Worm (Caenorhabditis elegans) whole organism, L3 larva: ENCODE results near the gene kin-34.

Experiments used
- aly-2 ChIP-seq: fragments of 150-350 bp; optimal IDR thresholded peaks from 2 replicates; lab custom pipeline; 2014; ENCODE audit warnings: missing biosample characterization, missing genetic modification characterization
- ceh-16 ChIP-seq: sonication (generic microtip); optimal IDR thresholded peaks from 2 replicates; lab custom pipeline; 2017; ENCODE audit warnings: missing biosample characterization, missing genetic modification characterization
- elt-1 ChIP-seq: fragments of 150-350 bp; optimal IDR thresholded peaks from 2 replicates; lab custom pipeline; 2014; ENCODE audit warnings: missing biosample characterization, missing genetic modification characterization
- fkh-2 ChIP-seq: fragments of 150-350 bp; optimal IDR thresholded peaks from 2 replicates; lab custom pipeline; 2014; ENCODE audit warnings: missing biosample characterization, missing genetic modification reagents, missing genetic modification characterization
- fos-1 ChIP-seq: fragments of 150-350 bp; optimal IDR thresholded peaks from 2 replicates; lab custom pipeline; 2014; ENCODE audit warnings: missing biosample characterization, missing genetic modification characterization
- nhr-11 ChIP-seq: fragments of 150-350 bp; optimal IDR thresholded peaks from 2 replicates; lab custom pipeline; 2014; ENCODE audit warnings: missing biosample characterization, missing genetic modification characterization
- nhr-28 ChIP-seq: fragments of 150-350 bp; optimal IDR thresholded peaks from 2 replicates; lab custom pipeline; 2014; ENCODE audit warnings: missing biosample characterization, missing genetic modification characterization
- pqm-1 ChIP-seq: fragments of 150-350 bp; optimal IDR thresholded peaks from 2 replicates; lab custom pipeline; 2017; ENCODE audit warnings: missing biosample characterization, missing genetic modification characterization, inconsistent platforms

- no peak for TF ChIP-seq nhr-28 (tag; lab: Kevin White, UChicago)
- no peak for TF ChIP-seq aly-2
- no peak for TF ChIP-seq fos-1 (tag; lab: Kevin White, UChicago)
- TF ChIP-seq pqm-1: no peak
- TF ChIP-seq nhr-11 (tag; lab: Kevin White, UChicago): no peak
- no peak for TF ChIP-seq fkh-2 (tag; lab: Kevin White, UChicago)
- no peak for TF ChIP-seq ceh-16
- no peak for TF ChIP-seq elt-1
These were observed 1.6 kb upstream of the kin-34 start for ce11 chrV:247576-247975.
